Fruit fly (Drosophila melanogaster): Measurements from ENCODE around the gene chas.

DNA sequence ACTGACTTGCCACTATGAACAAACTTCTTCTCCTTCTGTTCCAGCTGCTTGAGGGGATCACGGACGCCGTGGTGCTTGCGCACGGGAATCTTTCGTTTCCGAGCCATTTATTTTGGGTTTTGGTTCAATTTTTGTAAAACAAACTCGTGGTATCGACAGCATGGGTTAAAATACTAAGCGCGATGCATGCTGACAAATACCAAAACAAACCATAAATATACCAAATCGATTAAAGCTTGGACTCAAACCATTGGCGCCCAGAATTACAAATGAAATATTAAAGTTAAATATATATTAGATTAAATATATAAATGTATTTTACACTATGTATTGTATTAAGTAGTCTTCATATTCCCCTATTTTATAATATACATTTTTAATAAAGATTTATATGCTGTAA lies 69.2 kb downstream of the chas start, which contains the start of gene CG8326:
- TF ChIP-seq CG2120 (GFP tag; optimal IDR thresholded peaks at IDR 0.05) (no peak), CG8281 (tag; optimal IDR thresholded peaks at IDR 0.05) (no peak)

All from whole organism, embryonic.